Fruit fly (Drosophila melanogaster) whole organism, embryonic: ENCODE results near the gene CG16972.

Source experiments
- Atf3 ChIP-seq: fragments of 200-800 bp; sonication (Bioruptor generic); optimal IDR thresholded peaks from 3 replicates; lab custom pipeline; 2016; ENCODE audit warnings: missing biosample characterization, missing genetic modification characterization
- CG10274 ChIP-seq: fragments of 200-800 bp; sonication (Bioruptor generic); optimal IDR thresholded peaks from 3 replicates; lab custom pipeline; 2017; ENCODE audit warnings: missing biosample characterization, mild to moderate bottlenecking, missing genetic modification characterization
- CG10321 ChIP-seq: fragments of 200-800 bp; sonication (Bioruptor generic); IDR thresholded peaks from 2 replicates; pipeline ENCODE4 v1.3.6; 2022; ENCODE audit warnings: missing biosample characterization, missing genetic modification characterization
- CG10543 ChIP-seq: fragments of 200-800 bp; sonication (Bioruptor generic); optimal IDR thresholded peaks from 3 replicates; lab custom pipeline; 2017; ENCODE audit warnings: missing biosample characterization, mild to moderate bottlenecking, missing genetic modification characterization, moderate library complexity
- CG11085 ChIP-seq: fragments of 200-800 bp; sonication (Bioruptor generic); IDR thresholded peaks from 2 replicates; pipeline ENCODE4 v1.3.6; 2022; ENCODE audit warnings: missing biosample characterization, missing genetic modification characterization
- CG13287 ChIP-seq: fragments of 200-800 bp; sonication (Bioruptor generic); IDR thresholded peaks from 2 replicates; pipeline ENCODE4 v1.3.6; 2022; ENCODE audit warnings: missing biosample characterization, missing genetic modification characterization; ENCODE audit not compliant: partially characterized antibody
- CG13894 ChIP-seq: fragments of 200-800 bp; sonication (Bioruptor generic); optimal IDR thresholded peaks from 3 replicates; lab custom pipeline; 2018; ENCODE audit warnings: missing biosample characterization, mild to moderate bottlenecking, missing genetic modification characterization, moderate library complexity
- CG14965 ChIP-seq: fragments of 200-800 bp; sonication (Bioruptor generic); optimal IDR thresholded peaks from 2 replicates; lab custom pipeline; 2016; ENCODE audit warnings: missing biosample characterization, missing genetic modification characterization, borderline replicate concordance
- CG1602 ChIP-seq: fragments of 200-800 bp; sonication (Bioruptor generic); optimal IDR thresholded peaks from 3 replicates; lab custom pipeline; 2016; ENCODE audit warnings: missing biosample characterization, missing genetic modification characterization
- CG18262 ChIP-seq: fragments of 200-800 bp; optimal IDR thresholded peaks from 3 replicates; lab custom pipeline; 2019; ENCODE audit warnings: missing biosample characterization, mild to moderate bottlenecking, missing genetic modification characterization, moderate library complexity
- CG2129 ChIP-seq: fragments of 200-800 bp; sonication (Bioruptor generic); IDR thresholded peaks from 2 replicates; pipeline ENCODE4 v1.3.6; 2022; ENCODE audit warnings: missing biosample characterization, missing genetic modification characterization; ENCODE audit not compliant: partially characterized antibody
- CG30020 ChIP-seq: fragments of 200-800 bp; optimal IDR thresholded peaks from 2 replicates; lab custom pipeline; 2019; ENCODE audit warnings: missing biosample characterization, mild to moderate bottlenecking, missing genetic modification characterization, moderate library complexity
- CG30403 ChIP-seq: fragments of 200-800 bp; sonication (Bioruptor generic); optimal IDR thresholded peaks from 3 replicates; lab custom pipeline; 2016; ENCODE audit warnings: missing biosample characterization, missing genetic modification characterization
- CrebB ChIP-seq: fragments of 200-800 bp; sonication (Bioruptor generic); optimal IDR thresholded peaks from 3 replicates; lab custom pipeline; 2018; ENCODE audit warnings: missing biosample characterization, mild to moderate bottlenecking, missing genetic modification characterization
- Ets97D ChIP-seq: fragments of 200-800 bp; sonication (Bioruptor generic); optimal IDR thresholded peaks from 3 replicates; lab custom pipeline; 2016; ENCODE audit warnings: missing biosample characterization, missing genetic modification characterization
- Fer2 ChIP-seq: fragments of 200-800 bp; sonication (Bioruptor generic); optimal IDR thresholded peaks from 2 replicates; lab custom pipeline; 2018; ENCODE audit warnings: missing biosample characterization, mild to moderate bottlenecking, missing genetic modification characterization, moderate library complexity
- Gsc ChIP-seq: fragments of 200-800 bp; sonication (Bioruptor generic); IDR thresholded peaks from 2 replicates; pipeline ENCODE4 v1.3.6; 2022; ENCODE audit warnings: missing biosample characterization, missing genetic modification characterization
- Gug ChIP-seq: fragments of 200-800 bp; sonication (Bioruptor generic); IDR thresholded peaks from 4 replicates; pipeline ENCODE4 v1.3.6; 2022; ENCODE audit warnings: missing biosample characterization, missing genetic modification characterization
- H2.0 ChIP-seq: fragments of 200-800 bp; sonication (Bioruptor generic); IDR thresholded peaks from 2 replicates; pipeline ENCODE4 v1.3.6; 2022; ENCODE audit warnings: missing biosample characterization, missing genetic modification characterization
- HHEX ChIP-seq: fragments of 200-800 bp; sonication (Bioruptor generic); optimal IDR thresholded peaks from 3 replicates; lab custom pipeline; 2017; ENCODE audit warnings: missing biosample characterization, mild to moderate bottlenecking, missing genetic modification characterization, missing genetic modification reagents
- Hey ChIP-seq: fragments of 200-800 bp; sonication (Bioruptor generic); optimal IDR thresholded peaks from 3 replicates; lab custom pipeline; 2018; ENCODE audit warnings: missing biosample characterization, mild to moderate bottlenecking, missing genetic modification characterization
- Hr39 ChIP-seq: fragments of >200 bp; optimal IDR thresholded peaks from 2 replicates; lab custom pipeline; 2017
- Hr78 ChIP-seq, 2 experiments: fragments of 200-800 bp in 1 of 2; fragments of >200 bp in 1 of 2; sonication (Bioruptor generic) in 1 of 2; optimal IDR thresholded peaks; 2 replicates each; lab custom pipeline; 2017 to 2019; ENCODE audit warnings: missing biosample characterization in 2 of 2, missing genetic modification characterization in 2 of 2, mild to moderate bottlenecking in 1 of 2, moderate library complexity in 1 of 2
- NC2β ChIP-seq: fragments of 200-800 bp; sonication (Bioruptor generic); optimal IDR thresholded peaks from 2 replicates; lab custom pipeline; 2016; ENCODE audit warnings: missing biosample characterization, missing genetic modification characterization
- Sox100B ChIP-seq: fragments of 200-800 bp; sonication (Bioruptor generic); optimal IDR thresholded peaks from 3 replicates; lab custom pipeline; 2018; ENCODE audit warnings: missing biosample characterization, mild to moderate bottlenecking, missing genetic modification characterization
- Sox102F ChIP-seq: fragments of 200-800 bp; sonication (Bioruptor generic); optimal IDR thresholded peaks from 2 replicates; lab custom pipeline; 2018; ENCODE audit warnings: missing biosample characterization, mild to moderate bottlenecking, missing genetic modification characterization, moderate library complexity
- Ssrp ChIP-seq: fragments of 200-800 bp; sonication (Bioruptor generic); optimal IDR thresholded peaks from 2 replicates; lab custom pipeline; 2018; ENCODE audit warnings: missing biosample characterization, mild to moderate bottlenecking, missing genetic modification characterization, moderate library complexity
- Vsx1 ChIP-seq: fragments of 200-800 bp; sonication (Bioruptor generic); optimal IDR thresholded peaks from 2 replicates; lab custom pipeline; 2017; ENCODE audit warnings: missing biosample characterization, mild to moderate bottlenecking, missing genetic modification characterization, missing genetic modification reagents
- ash1 ChIP-seq: fragments of 200-800 bp; sonication (Bioruptor generic); optimal IDR thresholded peaks from 2 replicates; lab custom pipeline; 2018; ENCODE audit warnings: missing biosample characterization, mild to moderate bottlenecking, missing genetic modification characterization
- az2 ChIP-seq: fragments of 200-800 bp; sonication (Bioruptor generic); optimal IDR thresholded peaks from 3 replicates; lab custom pipeline; 2016; ENCODE audit warnings: missing biosample characterization, missing genetic modification characterization
- bowl ChIP-seq: fragments of 200-800 bp; sonication (Bioruptor generic); IDR thresholded peaks from 2 replicates; pipeline ENCODE4 v1.3.6; 2022; ENCODE audit warnings: missing biosample characterization, missing genetic modification characterization
- cas ChIP-seq: fragments of 200-800 bp; sonication (Bioruptor generic); IDR thresholded peaks from 2 replicates; pipeline ENCODE4 v1.3.6; 2022; ENCODE audit warnings: missing biosample characterization, missing genetic modification characterization
- disco-r ChIP-seq: fragments of 200-800 bp; sonication (Bioruptor generic); optimal IDR thresholded peaks from 2 replicates; lab custom pipeline; 2016; ENCODE audit warnings: missing biosample characterization, missing genetic modification characterization
- fru ChIP-seq: fragments of >200 bp; optimal IDR thresholded peaks from 2 replicates; lab custom pipeline; 2017
- gt ChIP-seq: fragments of 200-800 bp; sonication (Bioruptor generic); IDR thresholded peaks from 2 replicates; pipeline ENCODE4 v1.3.6; 2022; ENCODE audit warnings: missing biosample characterization, missing genetic modification characterization
- ind ChIP-seq: fragments of 200-800 bp; sonication (Bioruptor generic); optimal IDR thresholded peaks from 3 replicates; lab custom pipeline; 2016; ENCODE audit warnings: missing biosample characterization, missing genetic modification characterization
- klu ChIP-seq: fragments of 200-800 bp; sonication (Bioruptor generic); IDR thresholded peaks from 2 replicates; pipeline ENCODE4 v1.3.6; 2022; ENCODE audit warnings: missing biosample characterization, missing genetic modification characterization
- lilli ChIP-seq: fragments of 200-800 bp; sonication (Bioruptor generic); optimal IDR thresholded peaks from 3 replicates; lab custom pipeline; 2016; ENCODE audit warnings: missing biosample characterization, missing genetic modification characterization
- lola ChIP-seq, 3 experiments: fragments of >200 bp in 2 of 3; fragments of 200-800 bp in 1 of 3; sonication (Bioruptor generic) in 1 of 3; optimal IDR thresholded peaks; 2 replicates each; lab custom pipeline; 2017 to 2019; ENCODE audit warnings: missing biosample characterization in 3 of 3, missing genetic modification characterization in 3 of 3, mild to moderate bottlenecking in 1 of 3, moderate library complexity in 1 of 3
- lov ChIP-seq, 2 experiments: fragments of 200-800 bp in 1 of 2; fragments of >200 bp in 1 of 2; sonication (Bioruptor generic) in 1 of 2; IDR thresholded peaks in 1 of 2; optimal IDR thresholded peaks in 1 of 2; 2 replicates in 1 of 2; 3 replicates in 1 of 2; pipeline versions ENCODE4 v1.3.6 to Lab custom; 2017 to 2022; ENCODE audit warnings: missing biosample characterization in 1 of 2, missing genetic modification characterization in 1 of 2
- nerfin-2 ChIP-seq: fragments of 200-800 bp; sonication (Bioruptor generic); IDR thresholded peaks from 2 replicates; pipeline ENCODE4 v1.3.6; 2022; ENCODE audit warnings: missing biosample characterization, missing genetic modification characterization; ENCODE audit not compliant: partially characterized antibody
- nom ChIP-seq: fragments of 200-800 bp; sonication (Bioruptor generic); optimal IDR thresholded peaks from 2 replicates; lab custom pipeline; 2017; ENCODE audit warnings: missing biosample characterization, missing genetic modification characterization, mild to moderate bottlenecking, moderate library complexity, missing genetic modification reagents
- pita ChIP-seq: fragments of 200-800 bp; sonication (Bioruptor generic); optimal IDR thresholded peaks from 2 replicates; lab custom pipeline; 2017; ENCODE audit warnings: missing biosample characterization, mild to moderate bottlenecking, missing genetic modification characterization
- pnt ChIP-seq: fragments of 200-800 bp; sonication (Bioruptor generic); optimal IDR thresholded peaks from 3 replicates; lab custom pipeline; 2016; ENCODE audit warnings: missing biosample characterization, missing genetic modification characterization
- pum ChIP-seq: fragments of 200-800 bp; sonication (Bioruptor generic); optimal IDR thresholded peaks from 2 replicates; lab custom pipeline; 2016; ENCODE audit warnings: missing biosample characterization, missing genetic modification characterization
- sens ChIP-seq: fragments of 200-800 bp; sonication (Bioruptor generic); peaks from one replicate; lab custom pipeline; 2016; ENCODE audit warnings: missing biosample characterization, missing genetic modification characterization
- sob ChIP-seq: fragments of 200-800 bp; sonication (Bioruptor generic); IDR thresholded peaks from 2 replicates; pipeline ENCODE4 v1.3.6; 2022; ENCODE audit warnings: missing biosample characterization, missing genetic modification characterization
- sug ChIP-seq: fragments of 200-800 bp; optimal IDR thresholded peaks from 2 replicates; lab custom pipeline; 2019; ENCODE audit warnings: missing biosample characterization, mild to moderate bottlenecking, missing genetic modification characterization, moderate library complexity
- trh ChIP-seq: fragments of 200-800 bp; sonication (Bioruptor generic); optimal IDR thresholded peaks from 2 replicates; lab custom pipeline; 2016; ENCODE audit warnings: missing biosample characterization, missing genetic modification characterization
- tx ChIP-seq: fragments of 200-800 bp; sonication (Bioruptor generic); optimal IDR thresholded peaks from 2 replicates; lab custom pipeline; 2016; ENCODE audit warnings: missing biosample characterization, missing genetic modification characterization
- usp ChIP-seq: fragments of >200 bp; optimal IDR thresholded peaks from 2 replicates; lab custom pipeline; 2017; ENCODE audit warnings: missing biosample characterization, missing genetic modification characterization

CG16972 gene

dm6 chr2L:13191894-13192293, 11.2 kb downstream of the CG16972 start, which contains the start of the genes CG16974 and Edem2 (continued):
- TF ChIP-seq CG13287 (peak; percentile 34; the same call in 1 of the 2 replicates), Hr78 (GFP tag; optimal IDR thresholded peaks at IDR 0.05; lab: Kevin White, UChicago) (no peak), ind (peak; percentile 83), Hr39 (lab: Kevin White, UChicago) (no peak), pita (no peak), CrebB (tag; lab: Kevin White, UChicago) (peak; percentile 12), lov (optimal IDR thresholded peaks at IDR 0.05; lab: Kevin White, UChicago) (no peak), lov (GFP tag; IDR thresholded peaks at IDR 0.05; lab: Robert Waterston, UW) (no peak), bowl (no peak), Sox102F (GFP tag; lab: Kevin White, UChicago) (no peak), H2.0 (peak; percentile 66), CG30020 (peak; percentile 66), CG10321 (GFP tag; lab: Robert Waterston, UW) (no peak), tx (no peak), Ssrp (tag; lab: Kevin White, UChicago) (peak; percentile 60), Ets97D (GFP tag; lab: Kevin White, UChicago) (peak; percentile 56), CG13894 (tag; lab: Kevin White, UChicago) (no peak), trh (GFP tag; lab: Kevin White, UChicago) (peak; percentile 4), ash1 (no peak), cas (no peak), gt (GFP tag; lab: Robert Waterston, UW) (no peak), sob (GFP tag; lab: Robert Waterston, UW) (peak; percentile 87), usp (GFP tag; lab: Kevin White, UChicago) (no peak), NC2β (no peak), CG2129 (GFP tag; lab: Robert Waterston, UW) (no peak), CG14965 (GFP tag; lab: Kevin White, UChicago) (no peak), Atf3 (no peak), Gug (GFP tag; lab: Robert Waterston, UW) (peak; percentile 84), Fer2 (tag; lab: Kevin White, UChicago) (no peak), pnt (peak; percentile 27), CG10274 (GFP tag; lab: Kevin White, UChicago) (no peak), nerfin-2 (GFP tag; lab: Robert Waterston, UW) (no peak), nom (GFP tag; lab: Kevin White, UChicago) (no peak), disco-r (GFP tag; lab: Kevin White, UChicago) (no peak), CG30403 (GFP tag; lab: Kevin White, UChicago) (peak; percentile 88), sug (tag; lab: Kevin White, UChicago) (no peak), lilli (GFP tag; lab: Kevin White, UChicago) (peak; percentile 79), klu (GFP tag; lab: Robert Waterston, UW) (peak; percentile 73), HHEX (GFP tag; lab: Kevin White, UChicago) (no peak), sens (no peak), Hey (tag; lab: Kevin White, UChicago) (no peak), pum (GFP tag; lab: Kevin White, UChicago) (no peak), CG18262 (tag; lab: Kevin White, UChicago) (no peak), Vsx1 (GFP tag; lab: Kevin White, UChicago) (no peak), Sox100B (no peak), az2 (GFP tag; lab: Kevin White, UChicago) (peak; percentile 79), lola (GFP tag; optimal IDR thresholded peaks at IDR 0.05; lab: Kevin White, UChicago) (peak in 1 of 3 experiments; percentile 66), Gsc (no peak), CG10543 (GFP tag; lab: Kevin White, UChicago) (no peak), fru (lab: Kevin White, UChicago) (no peak), CG11085 (GFP tag; lab: Robert Waterston, UW) (no peak; the same call in 1 of the 2 replicates), CG1602 (GFP tag; lab: Kevin White, UChicago) (peak; percentile 76)
